Fruit fly (Drosophila melanogaster) whole organism, embryonic: ENCODE measurements around the gene Atat.

ENCODE experiments used
- Asciz ChIP-seq: fragments of 200-800 bp; sonication (Bioruptor generic); optimal IDR thresholded peaks from 2 replicates; lab custom pipeline; 2017; ENCODE audit warnings: missing biosample characterization, mild to moderate bottlenecking, missing genetic modification characterization, missing genetic modification reagents
- Blimp-1 ChIP-seq: fragments of 200-800 bp; sonication (Bioruptor generic); optimal IDR thresholded peaks from 3 replicates; lab custom pipeline; 2018; ENCODE audit warnings: missing biosample characterization, missing genetic modification characterization, mild to moderate bottlenecking, moderate library complexity, missing genetic modification reagents
- CG10565 ChIP-seq: fragments of 200-800 bp; sonication (Bioruptor generic); optimal IDR thresholded peaks from 3 replicates; lab custom pipeline; 2016; ENCODE audit warnings: missing biosample characterization, mild to moderate bottlenecking, missing genetic modification characterization
- CG11085 ChIP-seq: fragments of 200-800 bp; sonication (Bioruptor generic); IDR thresholded peaks from 2 replicates; pipeline ENCODE4 v1.3.6; 2022; ENCODE audit warnings: missing biosample characterization, missing genetic modification characterization
- CG12219 ChIP-seq: fragments of 200-800 bp; sonication (Bioruptor generic); optimal IDR thresholded peaks from 3 replicates; lab custom pipeline; 2018; ENCODE audit warnings: missing biosample characterization, mild to moderate bottlenecking, missing genetic modification characterization
- CG13775 ChIP-seq: fragments of 200-800 bp; sonication (Bioruptor generic); optimal IDR thresholded peaks from 3 replicates; lab custom pipeline; 2017; ENCODE audit warnings: missing biosample characterization, mild to moderate bottlenecking, missing genetic modification characterization
- CG14050 ChIP-seq: fragments of 200-800 bp; sonication (Bioruptor generic); IDR thresholded peaks from 3 replicates; pipeline ENCODE4 v1.3.6; 2022; ENCODE audit warnings: missing biosample characterization, missing genetic modification characterization
- CG16863 ChIP-seq: fragments of 200-800 bp; sonication (Bioruptor generic); optimal IDR thresholded peaks from 3 replicates; lab custom pipeline; 2016; ENCODE audit warnings: missing biosample characterization, missing genetic modification characterization
- CG18476 ChIP-seq: fragments of 200-800 bp; sonication (Bioruptor generic); optimal IDR thresholded peaks from 2 replicates; lab custom pipeline; 2016; ENCODE audit warnings: missing biosample characterization, mild to moderate bottlenecking, missing genetic modification characterization
- CG30403 ChIP-seq: fragments of 200-800 bp; sonication (Bioruptor generic); optimal IDR thresholded peaks from 3 replicates; lab custom pipeline; 2016; ENCODE audit warnings: missing biosample characterization, missing genetic modification characterization
- CG31365 ChIP-seq: fragments of 200-800 bp; sonication (Bioruptor generic); optimal IDR thresholded peaks from 2 replicates; lab custom pipeline; 2018; ENCODE audit warnings: missing biosample characterization, mild to moderate bottlenecking, missing genetic modification characterization
- CG31388 ChIP-seq: fragments of 200-800 bp; sonication (Bioruptor generic); optimal IDR thresholded peaks from 2 replicates; lab custom pipeline; 2016; ENCODE audit warnings: missing biosample characterization, missing genetic modification characterization
- CG32767 ChIP-seq: fragments of 200-800 bp; sonication (Bioruptor generic); IDR thresholded peaks from 2 replicates; pipeline ENCODE4 v1.3.6; 2022; ENCODE audit warnings: missing biosample characterization, missing genetic modification characterization
- CG6254 ChIP-seq: fragments of 200-800 bp; sonication (Bioruptor generic); optimal IDR thresholded peaks from 3 replicates; lab custom pipeline; 2017; ENCODE audit warnings: mild to moderate bottlenecking, missing biosample characterization, missing genetic modification reagents, missing genetic modification characterization
- CG6689 ChIP-seq: fragments of 200-800 bp; sonication (Bioruptor generic); IDR thresholded peaks from 2 replicates; pipeline ENCODE4 v1.3.6; 2022; ENCODE audit warnings: missing biosample characterization, missing genetic modification characterization
- CG6765 ChIP-seq: fragments of 200-800 bp; sonication (Bioruptor generic); optimal IDR thresholded peaks from 3 replicates; lab custom pipeline; 2017; ENCODE audit warnings: missing biosample characterization, mild to moderate bottlenecking, missing genetic modification characterization
- CG7963 ChIP-seq: fragments of 200-800 bp; sonication (Bioruptor generic); IDR thresholded peaks from 3 replicates; pipeline ENCODE4 v1.3.6; 2022; ENCODE audit warnings: missing biosample characterization, missing genetic modification characterization; ENCODE audit not compliant: partially characterized antibody
- CG8944 ChIP-seq: fragments of 200-800 bp; sonication (Bioruptor generic); optimal IDR thresholded peaks from 3 replicates; lab custom pipeline; 2016; ENCODE audit warnings: missing biosample characterization, missing genetic modification characterization
- CkIIα-i1 ChIP-seq: fragments of 200-800 bp; sonication (Bioruptor generic); IDR thresholded peaks from 2 replicates; pipeline ENCODE4 v1.3.6; 2022; ENCODE audit warnings: missing biosample characterization, missing genetic modification characterization
- Deaf1 ChIP-seq: fragments of 200-800 bp; optimal IDR thresholded peaks from 3 replicates; lab custom pipeline; 2019; ENCODE audit warnings: missing biosample characterization, mild to moderate bottlenecking, missing genetic modification characterization, moderate library complexity
- Dll ChIP-seq: fragments of 200-800 bp; sonication (Bioruptor generic); IDR thresholded peaks from 4 replicates; pipeline ENCODE4 v1.3.6; 2022; ENCODE audit warnings: missing biosample characterization, missing genetic modification characterization; ENCODE audit not compliant: partially characterized antibody
- Doc2 ChIP-seq: fragments of 200-800 bp; sonication (Bioruptor generic); IDR thresholded peaks from 2 replicates; pipeline ENCODE4 v1.3.6; 2022; ENCODE audit warnings: missing biosample characterization, missing genetic modification characterization
- H15 ChIP-seq: fragments of 200-800 bp; sonication (Bioruptor generic); IDR thresholded peaks from 3 replicates; pipeline ENCODE4 v1.3.6; 2022; ENCODE audit warnings: missing biosample characterization, missing genetic modification characterization
- H2.0 ChIP-seq: fragments of 200-800 bp; sonication (Bioruptor generic); IDR thresholded peaks from 2 replicates; pipeline ENCODE4 v1.3.6; 2022; ENCODE audit warnings: missing biosample characterization, missing genetic modification characterization
- Lim3 ChIP-seq: fragments of 200-800 bp; sonication (Bioruptor generic); IDR thresholded peaks from 2 replicates; pipeline ENCODE4 v1.3.6; 2022; ENCODE audit warnings: missing biosample characterization, missing genetic modification characterization
- Max ChIP-seq: fragments of 200-800 bp; sonication (Bioruptor generic); optimal IDR thresholded peaks from 2 replicates; lab custom pipeline; 2016; ENCODE audit warnings: missing biosample characterization, mild to moderate bottlenecking, missing genetic modification characterization
- Ravus ChIP-seq: fragments of 200-800 bp; sonication (Bioruptor generic); IDR thresholded peaks from 2 replicates; pipeline ENCODE4 v1.3.6; 2022; ENCODE audit warnings: missing biosample characterization, missing genetic modification characterization
- Sry-δ ChIP-seq: fragments of 200-800 bp; sonication (Bioruptor generic); optimal IDR thresholded peaks from 2 replicates; lab custom pipeline; 2016; ENCODE audit warnings: missing biosample characterization, missing genetic modification characterization
- Tbp ChIP-seq: fragments of >200 bp; optimal IDR thresholded peaks from 2 replicates; lab custom pipeline; 2018; ENCODE audit warnings: missing biosample characterization, missing genetic modification characterization
- Xrp1 ChIP-seq: fragments of 200-800 bp; sonication (Bioruptor generic); IDR thresholded peaks from 2 replicates; pipeline ENCODE4 v1.3.6; 2022; ENCODE audit warnings: missing biosample characterization, missing genetic modification characterization
- bowl ChIP-seq: fragments of 200-800 bp; sonication (Bioruptor generic); IDR thresholded peaks from 2 replicates; pipeline ENCODE4 v1.3.6; 2022; ENCODE audit warnings: missing biosample characterization, missing genetic modification characterization
- cg ChIP-seq: fragments of 200-800 bp; sonication (Bioruptor generic); optimal IDR thresholded peaks from 3 replicates; lab custom pipeline; 2019; ENCODE audit warnings: missing biosample characterization, mild to moderate bottlenecking, missing genetic modification characterization, moderate library complexity
- crol ChIP-seq: fragments of 200-800 bp; sonication (Bioruptor generic); IDR thresholded peaks from 2 replicates; pipeline ENCODE4 v1.3.6; 2022; ENCODE audit warnings: missing biosample characterization, missing genetic modification characterization
- danr ChIP-seq: fragments of 200-800 bp; sonication (Bioruptor generic); IDR thresholded peaks from 2 replicates; pipeline ENCODE4 v1.3.6; 2022; ENCODE audit warnings: missing biosample characterization, missing genetic modification characterization
- dmrt99B ChIP-seq: fragments of 200-800 bp; sonication (Bioruptor generic); optimal IDR thresholded peaks from 2 replicates; lab custom pipeline; 2018; ENCODE audit warnings: missing biosample characterization, mild to moderate bottlenecking, missing genetic modification characterization, moderate library complexity
- dpn ChIP-seq, 2 experiments: fragments of 200-800 bp; sonication (Bioruptor generic); optimal IDR thresholded peaks; 3 replicates each; lab custom pipeline; 2016; ENCODE audit warnings: missing biosample characterization in 2 of 2, missing genetic modification characterization in 2 of 2
- gsb ChIP-seq: fragments of 200-800 bp; sonication (Bioruptor generic); IDR thresholded peaks from 2 replicates; pipeline ENCODE4 v1.3.6; 2022; ENCODE audit warnings: missing biosample characterization, missing genetic modification characterization
- gt ChIP-seq: fragments of 200-800 bp; sonication (Bioruptor generic); IDR thresholded peaks from 2 replicates; pipeline ENCODE4 v1.3.6; 2022; ENCODE audit warnings: missing biosample characterization, missing genetic modification characterization
- hkb ChIP-seq, 2 experiments: fragments of 200-800 bp in 1 of 2; fragments of >200 bp in 1 of 2; sonication (Bioruptor generic) in 1 of 2; IDR thresholded peaks in 1 of 2; optimal IDR thresholded peaks in 1 of 2; 2 replicates each; pipeline versions ENCODE4 v1.3.6 to Lab custom; 2017 to 2022; ENCODE audit warnings: missing biosample characterization in 1 of 2, missing genetic modification characterization in 1 of 2
- ken ChIP-seq: fragments of 200-800 bp; sonication (Bioruptor generic); IDR thresholded peaks from 3 replicates; pipeline ENCODE4 v1.3.6; 2022; ENCODE audit warnings: missing biosample characterization, missing genetic modification characterization
- maf-S ChIP-seq: fragments of 200-800 bp; sonication (Bioruptor generic); optimal IDR thresholded peaks from 2 replicates; lab custom pipeline; 2016; ENCODE audit warnings: missing biosample characterization, missing genetic modification characterization
- mam ChIP-seq: fragments of 200-800 bp; sonication (Bioruptor generic); optimal IDR thresholded peaks from 3 replicates; lab custom pipeline; 2016; ENCODE audit warnings: missing biosample characterization, missing genetic modification characterization
- pnt ChIP-seq: fragments of 200-800 bp; sonication (Bioruptor generic); optimal IDR thresholded peaks from 3 replicates; lab custom pipeline; 2016; ENCODE audit warnings: missing biosample characterization, missing genetic modification characterization
- rib ChIP-seq: fragments of 200-800 bp; sonication (Bioruptor generic); IDR thresholded peaks from 2 replicates; pipeline ENCODE4 v1.3.6; 2022; ENCODE audit warnings: missing biosample characterization, missing genetic modification characterization
- row ChIP-seq: fragments of 200-800 bp; sonication (Bioruptor generic); IDR thresholded peaks from 3 replicates; pipeline ENCODE4 v1.3.6; 2022; ENCODE audit warnings: missing biosample characterization, missing genetic modification characterization
- shn ChIP-seq: fragments of 200-800 bp; sonication (Bioruptor generic); optimal IDR thresholded peaks from 3 replicates; lab custom pipeline; 2016; ENCODE audit warnings: missing biosample characterization, missing genetic modification characterization
- sima ChIP-seq: fragments of 200-800 bp; sonication (Bioruptor generic); optimal IDR thresholded peaks from 2 replicates; lab custom pipeline; 2016; ENCODE audit warnings: missing biosample characterization, missing genetic modification characterization
- tup ChIP-seq: fragments of 200-800 bp; sonication (Bioruptor generic); optimal IDR thresholded peaks from 2 replicates; lab custom pipeline; 2016; ENCODE audit warnings: missing biosample characterization, mild to moderate bottlenecking, missing genetic modification characterization, moderate library complexity
- wor ChIP-seq: fragments of 200-800 bp; sonication (Bioruptor generic); IDR thresholded peaks from 2 replicates; pipeline ENCODE4 v1.3.6; 2022; ENCODE audit warnings: missing biosample characterization, missing genetic modification characterization
- yki ChIP-seq: fragments of >200 bp; optimal IDR thresholded peaks from 3 replicates; lab custom pipeline; 2018
- z ChIP-seq: fragments of 200-800 bp; sonication (Bioruptor generic); IDR thresholded peaks from 3 replicates; pipeline ENCODE4 v1.3.6; 2022; ENCODE audit warnings: missing biosample characterization, missing genetic modification characterization
- zf30C ChIP-seq: fragments of 200-800 bp; sonication (Bioruptor generic); optimal IDR thresholded peaks from 3 replicates; lab custom pipeline; 2018; ENCODE audit warnings: missing biosample characterization, mild to moderate bottlenecking, missing genetic modification characterization

Gene Atat

DNA sequence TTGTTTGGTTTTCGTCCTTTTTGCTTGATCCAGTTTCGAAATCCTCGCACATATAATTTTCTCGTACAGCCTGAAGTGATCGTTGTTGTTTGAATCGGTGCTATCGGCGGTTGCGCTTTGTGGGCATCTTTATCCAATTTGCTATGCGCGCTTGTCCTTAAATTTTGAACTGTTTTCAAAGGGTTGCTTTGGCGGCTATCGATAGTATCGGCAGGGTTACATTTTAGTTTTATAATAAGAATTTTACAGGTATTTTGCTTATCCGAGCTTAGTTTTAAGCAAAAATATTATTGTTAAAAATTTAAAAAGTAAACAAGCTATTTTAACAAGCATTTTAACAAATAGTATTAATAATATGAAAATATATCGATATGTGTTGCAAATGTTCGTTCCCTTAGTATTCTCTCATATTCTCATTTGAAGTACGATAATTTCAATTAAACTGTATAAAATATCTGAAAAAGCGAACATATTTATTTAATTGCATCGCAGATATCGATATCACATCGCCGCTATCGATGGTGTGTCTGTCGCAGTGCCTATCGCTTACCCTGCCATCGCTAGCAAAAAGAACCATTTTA, 59.6 kb downstream of the Atat start, which contains the start of the genes Klp67A and CG4452 (continued):
- TF ChIP-seq cg (GFP tag; lab: Kevin White, UChicago) (no peak), shn (GFP tag; lab: Kevin White, UChicago) (no peak), Doc2 (GFP tag; lab: Robert Waterston, UW) (no peak), Sry-δ (GFP tag; lab: Kevin White, UChicago) (peak; percentile 88), dmrt99B (no peak), CG18476 (peak; percentile 37), tup (GFP tag; lab: Kevin White, UChicago) (no peak), CG31388 (no peak), ken (0 out of 3 replicates have a peak, but pooled peaks have one; percentile 5), wor (no peak), CG30403 (GFP tag; lab: Kevin White, UChicago) (peak; percentile 69), Tbp (no peak), Dll (GFP tag; lab: Robert Waterston, UW) (peak; percentile 96), Lim3 (no peak), Deaf1 (no peak), CG13775 (GFP tag; lab: Kevin White, UChicago) (peak; percentile 73), CG6765 (GFP tag; lab: Kevin White, UChicago) (no peak), rib (GFP tag; lab: Robert Waterston, UW) (no peak), Ravus (GFP tag; lab: Robert Waterston, UW) (no peak), CG6254 (GFP tag; lab: Kevin White, UChicago) (no peak), CG8944 (GFP tag; lab: Kevin White, UChicago) (no peak), danr (GFP tag; lab: Robert Waterston, UW) (no peak), gt (GFP tag; lab: Robert Waterston, UW) (no peak), Xrp1 (GFP tag; lab: Robert Waterston, UW) (peak; percentile 23; the same call in 1 of the 2 replicates), Asciz (GFP tag; lab: Kevin White, UChicago) (no peak), CG14050 (GFP tag; lab: Robert Waterston, UW) (0 out of 3 replicates have a peak, but pooled peaks have one; percentile 9), yki (lab: Kevin White, UChicago) (no peak), H15 (GFP tag; lab: Robert Waterston, UW) (no peak), H2.0 (GFP tag; lab: Robert Waterston, UW) (no peak), CG31365 (tag; lab: Kevin White, UChicago) (no peak), row (GFP tag; lab: Robert Waterston, UW) (peak; percentile 72), Blimp-1 (GFP tag; lab: Kevin White, UChicago) (no peak), CG7963 (GFP tag; lab: Robert Waterston, UW) (peak; percentile 78), mam (GFP tag; lab: Kevin White, UChicago) (peak; percentile 22), z (no peak), CG11085 (GFP tag; lab: Robert Waterston, UW) (no peak), hkb (optimal IDR thresholded peaks at IDR 0.05; lab: Kevin White, UChicago) (no peak), hkb (GFP tag; IDR thresholded peaks at IDR 0.05; lab: Robert Waterston, UW) (no peak), CG6689 (GFP tag; lab: Robert Waterston, UW) (peak; percentile 25; the same call in 1 of the 2 replicates), dpn (GFP tag; optimal IDR thresholded peaks at IDR 0.05; lab: Kevin White, UChicago) (peak in 1 of 2 experiments; percentile 26), CG10565 (GFP tag; lab: Kevin White, UChicago) (no peak), gsb (GFP tag; lab: Robert Waterston, UW) (no peak), CkIIα-i1 (GFP tag; lab: Robert Waterston, UW) (no peak), CG12219 (no peak), Max (GFP tag; lab: Kevin White, UChicago) (peak; percentile 32), bowl (no peak), crol (GFP tag; lab: Robert Waterston, UW) (no peak), pnt (no peak), zf30C (no peak), maf-S (GFP tag; lab: Kevin White, UChicago) (no peak), sima (GFP tag; lab: Kevin White, UChicago) (no peak), CG32767 (GFP tag; lab: Robert Waterston, UW) (no peak), CG16863 (GFP tag; lab: Kevin White, UChicago) (no peak)
